Worm (Caenorhabditis elegans) whole organism, L4 larva: Measurements from ENCODE around the gene srsx-29.

ENCODE experiments used
- D1046.2 ChIP-seq: fragments of 200-800 bp; sonication (Bioruptor generic); IDR thresholded peaks from 2 replicates; pipeline ENCODE4 v1.3.6; 2022; ENCODE audit warnings: missing genetic modification characterization, missing compliant biosample characterization
- F44E2.7 ChIP-seq: fragments of 200-800 bp; sonication (Bioruptor generic); IDR thresholded peaks from 2 replicates; pipeline ENCODE4 v2.1.2; 2022; ENCODE audit warnings: missing genetic modification characterization, missing compliant biosample characterization
- ZK337.2 ChIP-seq: fragments of 200-800 bp; sonication (Bioruptor generic); IDR thresholded peaks from 2 replicates; pipeline ENCODE4 v1.3.6; 2022; ENCODE audit warnings: missing genetic modification reagents, missing genetic modification characterization, missing compliant biosample characterization
- ZK546.5 ChIP-seq, 2 experiments: sonication (generic microtip); optimal IDR thresholded peaks; 2 replicates each; lab custom pipeline; 2017; ENCODE audit warnings: missing biosample characterization in 2 of 2, missing genetic modification characterization in 2 of 2
- aly-2 ChIP-seq: sonication (generic microtip); optimal IDR thresholded peaks from 2 replicates; lab custom pipeline; 2018; ENCODE audit warnings: missing biosample characterization, missing genetic modification characterization
- ama-1 ChIP-seq: fragments of 150-350 bp; optimal IDR thresholded peaks from 2 replicates; lab custom pipeline; 2014; ENCODE audit warnings: inconsistent platforms, mixed read lengths
- arid-1 ChIP-seq: fragments of 200-800 bp; sonication (Bioruptor generic); conservative IDR thresholded peaks from 2 replicates; pipeline ENCODE4 v1.3.6; 2022; ENCODE audit warnings: missing genetic modification reagents, missing genetic modification characterization, missing compliant biosample characterization
- attf-4 ChIP-seq: sonication (generic microtip); optimal IDR thresholded peaks from 3 replicates; lab custom pipeline; 2017; ENCODE audit warnings: missing biosample characterization, missing genetic modification characterization
- ceh-62 ChIP-seq: sonication (generic microtip); optimal IDR thresholded peaks from 2 replicates; lab custom pipeline; 2017; ENCODE audit warnings: missing biosample characterization, missing genetic modification characterization
- ces-1 ChIP-seq: fragments of 150-350 bp; sonication (generic microtip); optimal IDR thresholded peaks from 4 replicates; lab custom pipeline; 2014; ENCODE audit warnings: missing biosample characterization, missing genetic modification reagents, missing genetic modification characterization
- ctbp-1 ChIP-seq: fragments of 200-800 bp; sonication (Bioruptor generic); IDR thresholded peaks from 2 replicates; pipeline ENCODE4 v1.3.6; 2022; ENCODE audit warnings: missing genetic modification reagents, missing genetic modification characterization, missing compliant biosample characterization
- daf-16 ChIP-seq, 3 experiments: sonication (generic microtip); optimal IDR thresholded peaks; 2 replicates each; lab custom pipeline; 2016 to 2017; ENCODE audit warnings: missing genetic modification characterization in 3 of 3, missing genetic modification reagents in 3 of 3, mild to moderate bottlenecking in 2 of 3, missing compliant biosample characterization in 2 of 3, missing biosample characterization in 1 of 3, moderate library complexity in 1 of 3
- daf-8 ChIP-seq: fragments of 200-800 bp; sonication (Bioruptor generic); IDR thresholded peaks from 2 replicates; pipeline ENCODE4 v1.3.6; 2022; ENCODE audit warnings: missing genetic modification characterization, missing compliant biosample characterization
- dmd-8 ChIP-seq: fragments of 200-800 bp; sonication (Bioruptor generic); IDR thresholded peaks from 2 replicates; pipeline ENCODE4 v1.3.6; 2022; ENCODE audit warnings: missing genetic modification characterization, missing compliant biosample characterization
- dmd-9 ChIP-seq: fragments of 200-800 bp; sonication (Bioruptor generic); IDR thresholded peaks from 2 replicates; pipeline ENCODE4 v1.3.6; 2022; ENCODE audit warnings: missing genetic modification reagents, missing genetic modification characterization, missing compliant biosample characterization
- dpl-1 ChIP-seq: fragments of 150-350 bp; optimal IDR thresholded peaks from 2 replicates; lab custom pipeline; 2014; ENCODE audit warnings: missing biosample characterization, missing genetic modification reagents, missing genetic modification characterization
- egl-43 ChIP-seq: fragments of 200-800 bp; sonication (Bioruptor generic); IDR thresholded peaks from 2 replicates; pipeline ENCODE4 v1.3.6; 2022; ENCODE audit warnings: missing genetic modification reagents, missing genetic modification characterization, missing compliant biosample characterization
- hlh-11 ChIP-seq: fragments of 200-800 bp; sonication (Bioruptor generic); optimal IDR thresholded peaks from 2 replicates; lab custom pipeline; 2018; ENCODE audit warnings: mild to moderate bottlenecking, missing genetic modification characterization, missing compliant biosample characterization
- hmg-1.1 ChIP-seq: fragments of 200-800 bp; sonication (Bioruptor generic); IDR thresholded peaks from 2 replicates; pipeline ENCODE4 v1.3.6; 2022; ENCODE audit warnings: missing genetic modification reagents, missing genetic modification characterization, missing compliant biosample characterization
- lin-1 ChIP-seq: fragments of 200-800 bp; sonication (Bioruptor generic); IDR thresholded peaks from 2 replicates; pipeline ENCODE4 v1.3.6; 2022; ENCODE audit warnings: missing genetic modification reagents, missing genetic modification characterization, missing compliant biosample characterization
- madf-5 ChIP-seq, 2 experiments: fragments of 200-800 bp; sonication (Bioruptor generic); IDR thresholded peaks; 2 replicates each; pipeline ENCODE4 v1.3.6; 2022; ENCODE audit warnings: missing compliant biosample characterization in 2 of 2, missing genetic modification characterization in 2 of 2
- mep-1 ChIP-seq: fragments of 150-350 bp; sonication (generic microtip); optimal IDR thresholded peaks from 3 replicates; lab custom pipeline; 2014; ENCODE audit warnings: missing biosample characterization, missing genetic modification characterization
- nhr-237 ChIP-seq: sonication (generic microtip); optimal IDR thresholded peaks from 2 replicates; lab custom pipeline; 2017; ENCODE audit warnings: missing biosample characterization, missing genetic modification characterization
- nhr-28 ChIP-seq: fragments of 150-350 bp; optimal IDR thresholded peaks from 2 replicates; lab custom pipeline; 2014; ENCODE audit warnings: missing biosample characterization, missing genetic modification characterization
- nhr-41 ChIP-seq: fragments of 200-800 bp; sonication (Bioruptor generic); IDR thresholded peaks from 2 replicates; pipeline ENCODE4 v1.3.6; 2022; ENCODE audit warnings: missing genetic modification reagents, missing genetic modification characterization, missing compliant biosample characterization
- nhr-42 ChIP-seq: fragments of 200-800 bp; sonication (Bioruptor generic); IDR thresholded peaks from 2 replicates; pipeline ENCODE4 v1.3.6; 2022; ENCODE audit warnings: missing genetic modification characterization, missing compliant biosample characterization
- nhr-48 ChIP-seq: sonication (generic microtip); optimal IDR thresholded peaks from 2 replicates; lab custom pipeline; 2016; ENCODE audit warnings: mild to moderate bottlenecking, missing genetic modification characterization, missing compliant biosample characterization
- pha-4 ChIP-seq, 2 experiments: fragments of 150-350 bp in 1 of 2; fragments of 200-800 bp in 1 of 2; sonication (Bioruptor generic) in 1 of 2; IDR thresholded peaks in 1 of 2; optimal IDR thresholded peaks in 1 of 2; 2 replicates each; pipeline versions ENCODE4 v1.3.6 to Lab custom; 2014 to 2022; ENCODE audit warnings: missing genetic modification characterization in 2 of 2, missing genetic modification reagents in 2 of 2, missing biosample characterization in 1 of 2, missing compliant biosample characterization in 1 of 2
- pqm-1 ChIP-seq: sonication (generic microtip); optimal IDR thresholded peaks from 2 replicates; lab custom pipeline; 2017; ENCODE audit warnings: missing biosample characterization, missing genetic modification characterization
- sdz-12 ChIP-seq: fragments of 200-800 bp; sonication (Bioruptor generic); optimal IDR thresholded peaks from 2 replicates; lab custom pipeline; 2018; ENCODE audit warnings: mild to moderate bottlenecking, missing genetic modification characterization, missing compliant biosample characterization
- skn-1 ChIP-seq: fragments of 150-350 bp; optimal IDR thresholded peaks from 2 replicates; lab custom pipeline; 2014; ENCODE audit warnings: missing biosample characterization, missing genetic modification characterization
- snpc-1.2 ChIP-seq: fragments of 200-800 bp; sonication (Bioruptor generic); IDR thresholded peaks from 2 replicates; pipeline ENCODE4 v1.3.6; 2022; ENCODE audit warnings: missing genetic modification reagents, missing genetic modification characterization, missing compliant biosample characterization
- unc-62 ChIP-seq, 3 experiments: fragments of 150-350 bp in 1 of 3; sonication (generic microtip); optimal IDR thresholded peaks in 2 of 3; peaks in 1 of 3; 1 replicate in 1 of 3; 2 replicates in 2 of 3; lab custom pipeline; 2014 to 2017; ENCODE audit warnings: missing biosample characterization in 3 of 3, missing genetic modification characterization in 3 of 3, missing genetic modification reagents in 3 of 3, missing genotype in 1 of 3
- vab-7 ChIP-seq: fragments of 200-800 bp; sonication (Bioruptor generic); IDR thresholded peaks from 2 replicates; pipeline ENCODE4 v1.3.6; 2022; ENCODE audit warnings: missing genetic modification reagents, missing genetic modification characterization, missing compliant biosample characterization
- zfp-3 ChIP-seq: fragments of 200-800 bp; sonication (Bioruptor generic); conservative IDR thresholded peaks from 2 replicates; pipeline ENCODE4 v1.3.6; 2022; ENCODE audit warnings: missing genetic modification reagents, missing genetic modification characterization, missing compliant biosample characterization
- zip-11 ChIP-seq: fragments of 200-800 bp; sonication (Bioruptor generic); IDR thresholded peaks from 2 replicates; pipeline ENCODE4 v1.3.6; 2022; ENCODE audit warnings: missing genetic modification characterization, missing compliant biosample characterization

srsx-29 gene

ce11 chrV:10123324-10123723 is 31.5 kb upstream of the srsx-29 start, which contains the start of gene C08B6.6:
Gene C08B6.6 (plus strand): TSS chrV:10123624.
- TF ChIP-seq nhr-237 (tag; lab: Kevin White, UChicago) (no peak), ceh-62 (tag; lab: Kevin White, UChicago) (no peak), attf-4 (no peak), pha-4 (GFP tag; IDR thresholded peaks at IDR 0.05; lab: Robert Waterston, UW) (no peak), pha-4 (tag; optimal IDR thresholded peaks at IDR 0.05; lab: Kevin White, UChicago) (no peak), mep-1 (tag; lab: Kevin White, UChicago) (no peak), aly-2 (tag; lab: Kevin White, UChicago) (no peak), daf-8 (GFP tag; lab: Robert Waterston, UW) (no peak), hlh-11 (no peak), sdz-12 (no peak), ZK337.2 (GFP tag; lab: Robert Waterston, UW) (no peak)

DNA sequence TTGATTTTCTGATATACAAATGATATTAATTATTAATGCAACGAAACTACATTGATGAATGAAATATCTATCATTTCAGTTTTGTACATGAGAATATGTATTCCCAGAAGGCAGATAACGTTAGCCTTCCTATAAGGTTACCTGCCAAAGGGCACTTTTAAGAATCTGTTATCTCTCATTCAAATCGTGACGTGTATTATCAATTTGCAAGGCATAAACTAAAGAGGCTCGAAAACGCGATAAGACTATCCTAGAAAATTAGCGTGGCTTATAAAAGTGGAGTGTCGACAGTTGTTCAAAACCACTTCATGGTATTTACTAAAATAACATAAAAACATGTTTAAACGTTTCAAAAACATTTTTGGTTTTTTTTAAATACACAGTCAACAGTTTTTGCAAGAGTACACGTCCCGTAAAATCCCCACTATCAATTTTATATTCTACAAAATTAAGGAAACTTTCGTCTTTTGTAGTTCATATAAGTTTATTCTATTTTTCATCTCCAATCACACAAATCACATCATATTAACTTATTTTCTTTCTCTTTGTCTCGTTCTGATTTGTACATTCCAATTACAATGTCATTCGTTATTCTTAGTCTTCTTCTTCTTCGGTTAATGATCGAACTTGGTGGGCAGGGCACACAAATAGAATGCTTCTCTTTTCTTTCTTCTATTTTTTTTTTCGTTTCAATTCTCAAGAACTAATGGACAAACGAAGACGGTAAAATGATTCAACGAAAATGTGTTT is 29.8 kb upstream of the srsx-29 start, which contains the start of gene C08B6.10:
TSS of gene C08B6.10 (plus strand) at position 700 of the 750 bp plus-strand sequence.
- no peak for TF ChIP-seq egl-43 (GFP tag; lab: Robert Waterston, UW)
- TF ChIP-seq unc-62 (GFP tag; optimal IDR thresholded peaks at IDR 0.05 in 1 of 2; lab: Kevin White, UChicago): peak in 1 of 2 experiments; percentile 83
- TF ChIP-seq unc-62 (tag; optimal IDR thresholded peaks at IDR 0.05; lab: Kevin White, UChicago): no peak
- TF ChIP-seq skn-1: no peak
- TF ChIP-seq ctbp-1: no peak
- no peak for TF ChIP-seq dpl-1 (GFP tag; lab: Kevin White, UChicago)
- TF ChIP-seq madf-5 (GFP tag; IDR thresholded peaks at IDR 0.05; lab: Robert Waterston, UW): no peak
- no peak for TF ChIP-seq ZK546.5 (tag; optimal IDR thresholded peaks at IDR 0.05; lab: Kevin White, UChicago)
- TF ChIP-seq snpc-1.2 (GFP tag; lab: Robert Waterston, UW): no peak
- peak; percentile 21 for TF ChIP-seq nhr-28 (tag; lab: Kevin White, UChicago)
- no peak for TF ChIP-seq lin-1
- peak; percentile 19 for TF ChIP-seq pqm-1 (tag; lab: Kevin White, UChicago)
- no peak for TF ChIP-seq vab-7
- no peak for TF ChIP-seq zfp-3 (GFP tag; lab: Robert Waterston, UW)
- TF ChIP-seq D1046.2: no peak
- no peak for TF ChIP-seq F44E2.7 (GFP tag; lab: Robert Waterston, UW)
- TF ChIP-seq daf-16 (GFP tag; optimal IDR thresholded peaks at IDR 0.05; lab: Kevin White, UChicago): no peak
- TF ChIP-seq daf-16 (tag; optimal IDR thresholded peaks at IDR 0.05; lab: Kevin White, UChicago): peak; percentile 69
- no peak for TF ChIP-seq zip-11 (GFP tag; lab: Robert Waterston, UW)

DNA sequence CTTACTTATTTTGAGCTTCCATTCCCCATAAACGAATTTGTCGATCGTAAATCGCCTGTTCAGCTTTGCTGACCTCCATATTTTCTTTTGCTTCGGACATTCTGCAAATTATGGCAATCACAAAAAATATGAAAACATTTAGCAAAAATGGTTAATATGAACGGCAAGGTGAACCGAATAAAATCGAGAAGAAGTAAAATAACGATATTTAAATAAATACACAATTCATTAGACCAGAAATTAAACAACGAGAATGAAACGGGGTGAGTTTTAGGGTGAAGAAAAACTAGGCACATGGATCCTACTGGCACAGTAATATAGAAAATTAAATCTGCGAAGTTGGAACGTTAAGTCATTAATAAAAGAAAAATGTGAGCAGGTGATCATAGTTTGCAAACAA is 24.6 kb upstream of the srsx-29 start, which contains the start of gene aos-1:
TSS of gene aos-1 (minus strand) at position 101 of the 400 bp plus-strand sequence.
- TF ChIP-seq nhr-42 (GFP tag; lab: Robert Waterston, UW) (no peak), hmg-1.1 (GFP tag; lab: Robert Waterston, UW) (no peak), ama-1 (lab: Kevin White, UChicago) (no peak), nhr-48 (tag; lab: Kevin White, UChicago) (no peak)

DNA sequence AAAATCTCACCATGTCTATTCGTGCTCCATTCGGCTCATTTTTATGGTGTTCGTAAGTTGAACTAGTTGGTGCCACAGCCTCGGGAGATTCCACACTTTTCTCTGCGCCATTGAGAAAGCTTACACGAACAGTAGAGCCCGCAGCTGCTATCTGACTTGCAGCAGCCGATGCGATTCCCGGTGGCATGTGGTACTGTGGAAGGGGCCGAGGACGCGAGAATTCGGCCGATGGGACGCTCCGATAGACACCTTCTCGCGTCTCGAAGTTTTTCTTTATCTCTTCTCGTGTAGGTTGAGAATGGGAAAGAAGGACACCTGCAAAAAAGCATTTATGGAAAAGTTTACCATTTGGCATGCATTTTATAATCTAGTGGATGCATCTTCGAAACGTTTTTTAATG is 21.5 kb upstream of the srsx-29 start:
- TF ChIP-seq nhr-41 (GFP tag; lab: Robert Waterston, UW) (no peak), arid-1 (no peak), nhr-28 (tag; lab: Kevin White, UChicago) (no peak), dmd-9 (GFP tag; lab: Robert Waterston, UW) (no peak), dmd-8 (GFP tag; lab: Robert Waterston, UW) (peak; percentile 60; the same call in 1 of the 2 replicates), ces-1 (GFP tag; lab: Kevin White, UChicago) (no peak)
